Worm (Caenorhabditis elegans) whole organism, L3 larva: Measurements from ENCODE around the gene acly-1.

Experiments used
- ZK546.5 ChIP-seq: sonication (generic microtip); optimal IDR thresholded peaks from 2 replicates; lab custom pipeline; 2017; ENCODE audit warnings: missing biosample characterization, missing genetic modification characterization
- ceh-16 ChIP-seq: sonication (generic microtip); optimal IDR thresholded peaks from 2 replicates; lab custom pipeline; 2017; ENCODE audit warnings: missing biosample characterization, missing genetic modification characterization
- ceh-28 ChIP-seq: fragments of 150-350 bp; optimal IDR thresholded peaks from 2 replicates; lab custom pipeline; 2014; ENCODE audit warnings: missing biosample characterization, missing genetic modification reagents, missing genetic modification characterization
- ceh-82 ChIP-seq: fragments of 150-350 bp; optimal IDR thresholded peaks from 2 replicates; lab custom pipeline; 2014; ENCODE audit warnings: missing biosample characterization, missing genetic modification characterization
- ceh-9 ChIP-seq: sonication (generic microtip); optimal IDR thresholded peaks from 2 replicates; lab custom pipeline; 2018; ENCODE audit warnings: missing biosample characterization, missing genetic modification characterization
- elt-2 ChIP-seq: sonication (generic microtip); optimal IDR thresholded peaks from 2 replicates; lab custom pipeline; 2016; ENCODE audit warnings: missing genetic modification reagents, mild to moderate bottlenecking, missing genetic modification characterization, missing compliant biosample characterization
- elt-3 ChIP-seq, 3 experiments: fragments of 150-350 bp in 1 of 3; sonication (generic microtip) in 2 of 3; optimal IDR thresholded peaks; 2 replicates in 2 of 3; 4 replicates in 1 of 3; lab custom pipeline; 2014 to 2017; ENCODE audit warnings: missing biosample characterization in 3 of 3, missing genetic modification characterization in 3 of 3
- eor-1 ChIP-seq, 2 experiments: fragments of 150-350 bp; optimal IDR thresholded peaks; 2 replicates each; lab custom pipeline; 2014 to 2018; ENCODE audit warnings: missing biosample characterization in 2 of 2, missing genetic modification characterization in 2 of 2
- fkh-10 ChIP-seq: sonication (generic microtip); optimal IDR thresholded peaks from 2 replicates; lab custom pipeline; 2017; ENCODE audit warnings: missing biosample characterization, missing genetic modification reagents, missing genetic modification characterization
- hmg-11 ChIP-seq: sonication (generic microtip); optimal IDR thresholded peaks from 2 replicates; lab custom pipeline; 2016; ENCODE audit warnings: missing genetic modification characterization, missing compliant biosample characterization
- jun-1 ChIP-seq: fragments of 150-350 bp; optimal IDR thresholded peaks from 2 replicates; lab custom pipeline; 2014; ENCODE audit warnings: missing biosample characterization, missing genetic modification reagents, missing genetic modification characterization
- lin-15B ChIP-seq: fragments of 150-350 bp; optimal IDR thresholded peaks from 2 replicates; lab custom pipeline; 2014; ENCODE audit warnings: missing biosample characterization, missing genetic modification characterization
- lin-39 ChIP-seq: fragments of 150-350 bp; optimal IDR thresholded peaks from 2 replicates; lab custom pipeline; 2018; ENCODE audit warnings: missing biosample characterization, missing genetic modification reagents, missing genetic modification characterization
- mdl-1 ChIP-seq: fragments of 150-350 bp; optimal IDR thresholded peaks from 2 replicates; lab custom pipeline; 2014; ENCODE audit warnings: missing biosample characterization, missing genetic modification characterization
- nhr-11 ChIP-seq: fragments of 150-350 bp; optimal IDR thresholded peaks from 2 replicates; lab custom pipeline; 2014; ENCODE audit warnings: missing biosample characterization, missing genetic modification characterization
- nhr-12 ChIP-seq: fragments of 150-350 bp; optimal IDR thresholded peaks from 2 replicates; lab custom pipeline; 2014; ENCODE audit warnings: missing biosample characterization, missing genetic modification characterization
- nhr-23 ChIP-seq: fragments of 150-350 bp; optimal IDR thresholded peaks from 2 replicates; lab custom pipeline; 2014; ENCODE audit warnings: missing biosample characterization, missing genetic modification reagents, missing genetic modification characterization
- nhr-237 ChIP-seq: fragments of 150-350 bp; optimal IDR thresholded peaks from 2 replicates; lab custom pipeline; 2014; ENCODE audit warnings: missing biosample characterization, missing genetic modification characterization
- nhr-25 ChIP-seq: sonication (generic microtip); optimal IDR thresholded peaks from 2 replicates; lab custom pipeline; 2017; ENCODE audit warnings: missing biosample characterization, missing genetic modification characterization
- nhr-43 ChIP-seq: sonication (generic microtip); optimal IDR thresholded peaks from 2 replicates; lab custom pipeline; 2016; ENCODE audit warnings: mild to moderate bottlenecking, missing genetic modification characterization, missing compliant biosample characterization; ENCODE audit not compliant: poor library complexity, severe bottlenecking
- nhr-67 ChIP-seq: fragments of 150-350 bp; optimal IDR thresholded peaks from 2 replicates; lab custom pipeline; 2014; ENCODE audit warnings: missing biosample characterization, missing genetic modification characterization
- sea-2 ChIP-seq: fragments of 150-350 bp; sonication (generic microtip); optimal IDR thresholded peaks from 4 replicates; lab custom pipeline; 2014; ENCODE audit warnings: missing biosample characterization, missing genetic modification reagents, missing genetic modification characterization
- skn-1 ChIP-seq: fragments of 150-350 bp; optimal IDR thresholded peaks from 2 replicates; lab custom pipeline; 2014; ENCODE audit warnings: missing biosample characterization, missing genetic modification characterization
- snpc-4 ChIP-seq: fragments of 150-350 bp; optimal IDR thresholded peaks from 2 replicates; lab custom pipeline; 2014; ENCODE audit warnings: missing biosample characterization, missing genetic modification characterization
- tbx-2 ChIP-seq: sonication (generic microtip); optimal IDR thresholded peaks from 2 replicates; lab custom pipeline; 2016; ENCODE audit warnings: mild to moderate bottlenecking, missing genetic modification characterization, missing compliant biosample characterization
- zag-1 ChIP-seq: fragments of 150-350 bp; optimal IDR thresholded peaks from 2 replicates; lab custom pipeline; 2014; ENCODE audit warnings: missing biosample characterization, missing genetic modification characterization
- ztf-11 ChIP-seq: fragments of 150-350 bp; optimal IDR thresholded peaks from 2 replicates; lab custom pipeline; 2014; ENCODE audit warnings: missing biosample characterization, missing genetic modification characterization
- ztf-4 ChIP-seq: fragments of 150-350 bp; optimal IDR thresholded peaks from 2 replicates; lab custom pipeline; 2014; ENCODE audit warnings: missing biosample characterization, missing genetic modification characterization

Gene acly-1

DNA sequence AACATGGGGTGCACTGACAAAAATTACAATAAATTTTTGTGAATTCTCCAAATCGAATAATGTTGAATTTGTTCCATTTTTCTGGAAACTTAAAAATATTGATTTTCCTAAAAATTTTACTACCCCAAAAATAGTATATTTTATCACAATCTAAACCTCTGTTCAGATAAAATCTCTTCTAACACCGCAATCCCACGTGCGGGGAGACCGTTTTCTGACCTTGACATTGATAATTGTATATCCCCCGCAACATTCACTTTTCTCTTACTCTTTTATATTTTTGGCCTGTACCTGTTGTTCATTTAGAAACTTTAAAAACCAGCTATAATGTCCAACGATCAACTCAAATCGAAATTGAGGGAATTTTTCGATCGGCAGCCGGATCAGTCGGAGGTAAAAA, 20.5 kb upstream of the acly-1 start, which contains the start of gene D1005.2:
Gene D1005.2 (plus strand): TSS at position 230 of the 400 bp plus-strand sequence.
- peak; percentile 63 for TF ChIP-seq nhr-23 (tag; lab: Kevin White, UChicago)
- TF ChIP-seq ceh-16 (tag; lab: Kevin White, UChicago) = no peak
- no peak for TF ChIP-seq ztf-11
- TF ChIP-seq lin-15B (tag; lab: Kevin White, UChicago) = no peak
- peak; percentile 41 for TF ChIP-seq nhr-25 (tag; lab: Kevin White, UChicago)
- no peak for TF ChIP-seq mdl-1 (tag; lab: Kevin White, UChicago)

DNA sequence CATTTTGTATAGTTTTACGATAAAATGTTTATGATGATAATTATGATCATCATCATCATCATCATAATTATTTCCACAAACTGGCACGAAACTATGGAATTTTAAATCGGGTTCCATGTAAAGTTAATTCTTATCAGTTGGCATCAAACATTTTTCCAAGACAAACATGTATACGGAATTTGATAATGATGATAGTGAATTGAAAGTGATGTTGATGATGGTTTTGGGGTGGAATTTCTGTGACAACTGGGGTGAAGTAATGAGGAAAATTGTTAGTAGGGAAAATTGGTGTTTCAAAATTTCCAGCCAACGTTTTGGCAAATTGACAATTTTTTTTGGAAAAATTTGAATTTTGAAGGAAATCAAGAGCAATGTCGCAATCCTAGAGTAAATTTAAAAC, 19.6 kb upstream of the acly-1 start:
- TF ChIP-seq ceh-82 (no peak), nhr-11 (tag; lab: Kevin White, UChicago) (no peak), nhr-43 (no peak), ZK546.5 (tag; lab: Kevin White, UChicago) (no peak), ceh-16 (tag; lab: Kevin White, UChicago) (no peak), zag-1 (tag; lab: Kevin White, UChicago) (no peak)

DNA sequence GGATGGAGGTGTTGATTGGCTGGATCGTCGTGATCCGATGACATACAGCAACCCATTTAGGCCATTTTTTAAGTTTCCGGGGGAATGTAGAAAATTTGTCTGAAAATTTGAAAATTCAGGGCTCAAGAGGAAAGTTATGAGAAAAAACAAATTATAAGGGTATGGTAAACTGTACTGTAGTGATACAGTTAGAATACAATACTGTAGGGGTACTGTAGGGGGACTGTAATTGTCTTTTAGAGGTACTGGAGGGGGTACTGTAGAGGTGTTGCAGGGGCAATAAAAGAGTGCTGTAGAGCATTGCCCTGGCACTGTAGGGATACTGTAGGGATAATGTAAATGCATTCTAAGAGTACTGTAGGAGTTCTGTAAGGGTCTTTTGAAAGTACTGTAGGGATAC, 14.6 kb upstream of the acly-1 start, which contains the start of gene D1005.6:
Gene D1005.6 (minus strand): TSS at position 101 of the 400 bp plus-strand sequence.
- no peak for TF ChIP-seq ceh-82

DNA sequence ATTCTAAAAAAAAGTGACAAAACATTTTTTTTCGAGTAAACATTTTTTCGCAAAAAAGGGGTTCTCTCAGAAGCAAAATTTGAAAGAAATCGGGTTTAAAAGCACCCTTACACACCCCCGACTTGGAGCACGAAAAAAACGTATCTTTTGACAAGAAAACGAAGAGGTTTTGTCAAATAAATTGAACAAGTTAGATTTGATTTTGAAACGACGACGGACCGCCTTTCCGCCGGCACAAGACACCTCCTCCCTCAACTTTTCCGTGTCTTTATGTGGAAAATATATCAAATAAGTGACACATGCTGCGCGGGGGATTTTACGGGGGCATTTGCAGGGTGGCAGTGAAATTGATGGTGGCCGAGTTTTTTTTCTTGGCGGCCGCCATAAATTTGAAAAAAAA, 11.3 kb upstream of the acly-1 start:
- no peak for TF ChIP-seq ceh-9 (tag; lab: Kevin White, UChicago)
- TF ChIP-seq fkh-10 (GFP tag; lab: Kevin White, UChicago) = peak; percentile 79
- TF ChIP-seq, all 47 proteins: peak for 1

DNA sequence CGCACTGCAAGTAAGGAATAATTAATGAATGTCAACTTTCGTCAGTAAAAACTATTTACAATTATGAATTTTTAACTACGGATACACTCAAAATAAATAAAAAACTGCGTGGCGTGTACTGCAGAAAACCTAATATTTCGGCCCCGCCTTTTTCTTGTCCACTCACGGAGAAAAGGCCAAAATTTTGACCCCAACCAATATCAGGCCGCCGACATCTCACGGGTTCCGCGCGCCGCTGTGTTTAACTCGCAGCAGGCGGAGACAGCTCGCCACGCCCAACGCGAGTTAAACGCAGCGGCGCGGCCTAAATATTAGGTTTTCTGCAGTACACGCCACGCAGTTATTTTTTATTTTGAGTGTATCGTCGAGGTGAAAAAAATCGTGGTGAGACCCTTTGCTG, 8.1 kb upstream of the acly-1 start:
- peak; percentile 10 for TF ChIP-seq snpc-4 (tag; lab: Kevin White, UChicago)
- no peak for TF ChIP-seq ZK546.5 (tag; lab: Kevin White, UChicago)

DNA sequence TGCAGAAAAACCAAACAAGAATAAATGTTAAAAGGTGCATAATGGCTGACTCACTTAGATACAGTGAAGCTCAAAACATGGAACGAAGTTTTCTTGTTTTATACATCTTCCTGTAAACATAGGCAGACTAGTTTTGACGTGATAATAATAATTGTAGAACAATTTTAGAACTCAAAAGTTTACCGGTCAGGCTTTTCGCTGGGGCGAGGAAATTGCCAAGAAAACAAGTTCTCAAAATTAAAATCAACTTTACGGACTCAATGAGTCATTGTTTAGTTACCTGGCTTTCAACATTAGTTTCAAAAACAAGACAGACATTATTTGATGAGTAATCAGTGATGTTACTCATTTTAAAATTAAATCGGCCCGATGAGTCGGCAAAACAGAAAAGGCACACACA, 6.5 kb upstream of the acly-1 start, which contains the start of gene D1005.5:
Gene D1005.5 (minus strand): TSS at position 101 of the 400 bp plus-strand sequence.
- TF ChIP-seq nhr-12 (tag; lab: Kevin White, UChicago) (no peak), ZK546.5 (tag; lab: Kevin White, UChicago) (no peak), zag-1 (tag; lab: Kevin White, UChicago) (no peak), nhr-43 (no peak), hmg-11 (no peak), elt-2 (tag; lab: Kevin White, UChicago) (no peak), ztf-4 (tag; lab: Kevin White, UChicago) (no peak)

DNA sequence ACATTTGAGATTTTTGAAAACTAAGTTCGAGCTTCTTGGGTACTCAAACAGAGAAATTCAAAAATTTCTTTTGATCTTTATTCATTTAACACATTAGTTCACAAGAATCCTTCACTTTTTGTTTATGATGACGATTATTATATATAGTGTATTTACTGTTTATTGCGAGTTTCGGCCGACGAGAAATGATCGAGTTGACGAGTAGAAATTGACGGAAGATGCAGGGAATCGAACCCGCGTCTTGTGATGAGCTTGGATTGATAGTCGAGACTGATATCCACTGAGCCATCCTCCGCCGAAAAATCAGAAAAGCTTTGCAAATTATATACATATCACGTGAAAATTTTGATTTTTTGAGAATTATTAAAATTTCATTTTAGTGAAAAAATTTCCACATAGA, 5.5 kb upstream of the acly-1 start:
- no peak for TF ChIP-seq lin-15B (tag; lab: Kevin White, UChicago)

DNA sequence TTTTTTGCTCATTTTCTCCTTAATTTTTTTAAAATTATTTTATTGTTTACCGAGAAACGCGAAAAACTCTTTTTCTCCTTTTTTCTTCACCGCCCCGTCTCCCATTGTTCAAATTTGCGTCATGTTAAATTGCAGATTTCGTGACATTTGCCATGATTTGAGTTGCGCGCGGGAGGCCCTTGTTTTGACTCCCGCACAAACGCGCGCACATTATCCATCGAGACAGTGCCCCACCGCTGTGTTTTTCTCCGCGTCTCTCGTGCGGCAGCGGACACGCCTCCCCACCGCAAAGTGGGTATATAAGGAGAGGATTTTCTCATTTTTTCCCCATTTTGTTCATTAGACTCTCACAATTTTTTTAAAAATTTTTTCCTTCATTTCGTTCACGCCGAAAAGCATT, 3.3 kb upstream of the acly-1 start:
- TF ChIP-seq ceh-16 (tag; lab: Kevin White, UChicago) (no peak), skn-1 (tag; lab: Kevin White, UChicago) (no peak), lin-15B (tag; lab: Kevin White, UChicago) (no peak), jun-1 (tag; lab: Kevin White, UChicago) (no peak), nhr-67 (tag; lab: Kevin White, UChicago) (no peak), ztf-11 (no peak), zag-1 (tag; lab: Kevin White, UChicago) (no peak), snpc-4 (tag; lab: Kevin White, UChicago) (no peak), sea-2 (no peak), eor-1 (tag; optimal IDR thresholded peaks at IDR 0.05; lab: Kevin White, UChicago) (no peak), nhr-237 (no peak), nhr-43 (no peak), elt-3 (tag; optimal IDR thresholded peaks at IDR 0.05; lab: Kevin White, UChicago) (no peak), nhr-25 (tag; lab: Kevin White, UChicago) (no peak), tbx-2 (no peak), ceh-28 (tag; lab: Kevin White, UChicago) (no peak), lin-39 (tag; lab: Kevin White, UChicago) (no peak), ceh-9 (tag; lab: Kevin White, UChicago) (no peak)
